Fruit fly (Drosophila melanogaster): ENCODE results near the gene Pgam5.
A peak's percentile ranks its signal among the peaks of the same experiment; 100 is the strongest.

Pgam5 gene

DNA sequence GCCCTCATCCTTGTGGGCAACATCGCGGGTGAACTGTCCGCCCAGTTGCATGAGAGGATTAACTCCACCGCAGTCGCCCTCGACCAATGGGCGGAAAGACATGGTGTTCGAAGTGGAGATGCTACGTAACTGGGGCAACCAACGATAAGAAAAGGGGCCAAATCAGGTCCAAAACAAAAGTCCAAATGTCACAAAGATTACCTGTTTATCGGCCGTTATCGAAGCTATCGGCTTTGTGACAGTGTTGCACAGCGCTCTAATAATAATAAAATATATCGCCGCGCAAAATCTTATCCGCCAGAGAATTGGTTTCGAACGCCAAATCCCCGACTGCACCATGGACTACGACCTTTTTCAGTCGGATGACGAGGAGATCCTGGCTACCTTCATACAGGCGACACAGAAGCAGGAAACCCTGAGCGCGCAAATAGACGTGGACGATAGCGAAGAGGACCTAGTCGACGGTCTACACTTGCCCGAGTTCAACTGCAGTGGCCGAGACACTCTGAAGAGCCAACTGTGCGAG is 4.7 kb downstream of the Pgam5 start, which contains the start of the genes CG14803 and Pex5 (continued):
- TF ChIP-seq Taf1 (GFP tag; IDR thresholded peaks at IDR 0.05) = no peak
- peak; percentile 92 for TF ChIP-seq MBD-R2 (GFP tag; IDR thresholded peaks at IDR 0.05)
- TF ChIP-seq MESR4 (GFP tag; optimal IDR thresholded peaks at IDR 0.05) = peak; percentile 78
- no peak for TF ChIP-seq CG1024 (GFP tag; IDR thresholded peaks at IDR 0.05)
- TF ChIP-seq cato (GFP tag; optimal IDR thresholded peaks at IDR 0.05; ENCODE audit: borderline replicate concordance) = no peak
- TF ChIP-seq CG13296 (GFP tag; optimal IDR thresholded peaks at IDR 0.05) = no peak
- TF ChIP-seq CG1832 (GFP tag; optimal IDR thresholded peaks at IDR 0.05) = no peak
- peak; percentile 59 for TF ChIP-seq CG2116 (GFP tag; optimal IDR thresholded peaks at IDR 0.05)
- TF ChIP-seq HHEX (GFP tag; optimal IDR thresholded peaks at IDR 0.05) = no peak
- no peak for TF ChIP-seq CG6175 (GFP tag; IDR thresholded peaks at IDR 0.05)
- peak; percentile 56; the same call in 2 of the 3 replicates for TF ChIP-seq zen2 (GFP tag; IDR thresholded peaks at IDR 0.05; ENCODE audit: partially characterized antibody)
- peak; percentile 62 for TF ChIP-seq BEAF-32 (GFP tag; optimal IDR thresholded peaks at IDR 0.05)
- TF ChIP-seq Tbp (GFP tag; optimal IDR thresholded peaks at IDR 0.05) = no peak
- peak; percentile 44 for TF ChIP-seq CG15514 (GFP tag; optimal IDR thresholded peaks at IDR 0.05)
- no peak for TF ChIP-seq CG11456 (GFP tag; IDR thresholded peaks at IDR 0.05)
- no peak for TF ChIP-seq CG4820 (GFP tag; optimal IDR thresholded peaks at IDR 0.05)
- peak; percentile 33 for TF ChIP-seq Fer1 (GFP tag; optimal IDR thresholded peaks at IDR 0.05)
- no peak for TF ChIP-seq CG3065 (GFP tag; optimal IDR thresholded peaks at IDR 0.05)
- TF ChIP-seq grau (tag; optimal IDR thresholded peaks at IDR 0.05) = no peak
- TF ChIP-seq Nf-YC (tag; optimal IDR thresholded peaks at IDR 0.05) = peak; percentile 52
- TF ChIP-seq CG15269 (tag; optimal IDR thresholded peaks at IDR 0.05) = no peak
- TF ChIP-seq CG2678 (tag; optimal IDR thresholded peaks at IDR 0.05) = no peak
- no peak for TF ChIP-seq Rx (GFP tag; IDR thresholded peaks at IDR 0.05)
- no peak for TF ChIP-seq chm (GFP tag; IDR thresholded peaks at IDR 0.05)
- TF ChIP-seq Bgb (GFP tag; IDR thresholded peaks at IDR 0.05; ENCODE audit: partially characterized antibody) = peak; percentile 65
- TF ChIP-seq Eip74EF (GFP tag; optimal IDR thresholded peaks at IDR 0.05) = no peak
- TF ChIP-seq Med (GFP tag) = peak; percentile 81
- no peak for TF ChIP-seq gro (GFP tag; optimal IDR thresholded peaks at IDR 0.05)
- peak; percentile 65 for TF ChIP-seq CG16813 (GFP tag; IDR thresholded peaks at IDR 0.05; ENCODE audit: partially characterized antibody)
- no peak for TF ChIP-seq cg (GFP tag; optimal IDR thresholded peaks at IDR 0.05)
- peak; percentile 66; the same call in 2 of the 3 replicates for TF ChIP-seq CG34224 (GFP tag; IDR thresholded peaks at IDR 0.05; ENCODE audit: partially characterized antibody)
- no peak for TF ChIP-seq CG13123 (GFP tag; optimal IDR thresholded peaks at IDR 0.05)
- TF ChIP-seq ato (GFP tag; IDR thresholded peaks at IDR 0.05; ENCODE audit: partially characterized antibody) = peak; percentile 38
- TF ChIP-seq B-H2 (GFP tag; optimal IDR thresholded peaks at IDR 0.05) = no peak
- TF ChIP-seq Scr (GFP tag; IDR thresholded peaks at IDR 0.05; ENCODE audit: partially characterized antibody) = peak; percentile 63
- TF ChIP-seq ewg (GFP tag; optimal IDR thresholded peaks at IDR 0.05) = no peak
- TF ChIP-seq H15 (GFP tag; IDR thresholded peaks at IDR 0.05) = no peak
- TF ChIP-seq Oli (tag; optimal IDR thresholded peaks at IDR 0.05) = no peak
- no peak for TF ChIP-seq CG15696 (tag; optimal IDR thresholded peaks at IDR 0.05)
- TF ChIP-seq ara (GFP tag; IDR thresholded peaks at IDR 0.05) = no peak
- TF ChIP-seq lilli (GFP tag; optimal IDR thresholded peaks at IDR 0.05) = no peak
- TF ChIP-seq YL-1 (GFP tag; optimal IDR thresholded peaks at IDR 0.05) = peak; percentile 79
- TF ChIP-seq Gug (GFP tag; IDR thresholded peaks at IDR 0.05) = no peak
- TF ChIP-seq CG13287 (GFP tag; IDR thresholded peaks at IDR 0.05; ENCODE audit: partially characterized antibody) = peak; percentile 73
- TF ChIP-seq Max (GFP tag; optimal IDR thresholded peaks at IDR 0.05) = no peak
- no peak for TF ChIP-seq schlank (tag; optimal IDR thresholded peaks at IDR 0.05)
- TF ChIP-seq amos (GFP tag; IDR thresholded peaks at IDR 0.05; ENCODE audit: partially characterized antibody) = peak; percentile 59; the same call in 1 of the 2 replicates
- peak; percentile 52; the same call in 1 of the 3 replicates for TF ChIP-seq CG14860 (GFP tag; IDR thresholded peaks at IDR 0.05; ENCODE audit: partially characterized antibody)
- TF ChIP-seq CG6813 (GFP tag; optimal IDR thresholded peaks at IDR 0.05) = no peak

All from whole organism, embryonic.